Worm (Caenorhabditis elegans) whole organism, L2 larva: ENCODE results near the gene Y46G5A.22.

Source experiments
- C34F6.9 ChIP-seq: fragments of 150-350 bp; optimal IDR thresholded peaks from 2 replicates; lab custom pipeline; 2014; ENCODE audit warnings: missing biosample characterization, missing genetic modification characterization
- F13H6.1 ChIP-seq: sonication (generic microtip); optimal IDR thresholded peaks from 2 replicates; lab custom pipeline; 2016; ENCODE audit warnings: missing genetic modification characterization, missing compliant biosample characterization
- R02D3.7 ChIP-seq: fragments of 150-350 bp; optimal IDR thresholded peaks from 2 replicates; lab custom pipeline; 2014; ENCODE audit warnings: missing biosample characterization, missing genetic modification characterization
- ZK546.5 ChIP-seq: sonication (generic microtip); optimal IDR thresholded peaks from 2 replicates; lab custom pipeline; 2017; ENCODE audit warnings: missing biosample characterization, missing genetic modification characterization
- ama-1 ChIP-seq: fragments of 150-350 bp; optimal IDR thresholded peaks from 2 replicates; lab custom pipeline; 2018; ENCODE audit warnings: inconsistent platforms
- blmp-1 ChIP-seq: sonication (generic microtip); optimal IDR thresholded peaks from 2 replicates; lab custom pipeline; 2017; ENCODE audit warnings: missing genetic modification characterization, mild to moderate bottlenecking, missing compliant biosample characterization, antibody characterized with exemption, moderate library complexity; ENCODE audit not compliant: insufficient read depth
- ceh-16 ChIP-seq: fragments of 150-350 bp; optimal IDR thresholded peaks from 2 replicates; lab custom pipeline; 2014; ENCODE audit warnings: missing biosample characterization, missing genetic modification characterization
- crh-2 ChIP-seq: sonication (generic microtip); optimal IDR thresholded peaks from 2 replicates; lab custom pipeline; 2017; ENCODE audit warnings: missing biosample characterization, missing genetic modification characterization
- egl-27 ChIP-seq: sonication (generic microtip); optimal IDR thresholded peaks from 3 replicates; lab custom pipeline; 2017; ENCODE audit warnings: missing biosample characterization, missing genetic modification reagents, missing genetic modification characterization
- elt-1 ChIP-seq: fragments of 150-350 bp; optimal IDR thresholded peaks from 2 replicates; lab custom pipeline; 2014; ENCODE audit warnings: missing biosample characterization, missing genetic modification characterization
- elt-3 ChIP-seq: sonication (generic microtip); optimal IDR thresholded peaks from 2 replicates; lab custom pipeline; 2017; ENCODE audit warnings: missing biosample characterization, missing genetic modification characterization
- fos-1 ChIP-seq: fragments of 150-350 bp; optimal IDR thresholded peaks from 2 replicates; lab custom pipeline; 2014; ENCODE audit warnings: missing biosample characterization, missing genetic modification characterization
- gmeb-1 ChIP-seq: fragments of 150-350 bp; optimal IDR thresholded peaks from 2 replicates; lab custom pipeline; 2014; ENCODE audit warnings: missing biosample characterization, missing genetic modification characterization
- lin-13 ChIP-seq: fragments of 150-350 bp; optimal IDR thresholded peaks from 2 replicates; lab custom pipeline; 2014; ENCODE audit warnings: missing biosample characterization, missing genetic modification reagents, missing genetic modification characterization
- lin-39 ChIP-seq: fragments of 150-350 bp; optimal IDR thresholded peaks from 2 replicates; lab custom pipeline; 2014; ENCODE audit warnings: missing biosample characterization, missing genetic modification reagents, missing genetic modification characterization
- lsy-2 ChIP-seq, 2 experiments: fragments of 150-350 bp in 1 of 2; sonication (generic microtip) in 1 of 2; optimal IDR thresholded peaks; 2 replicates each; lab custom pipeline; 2014 to 2017; ENCODE audit warnings: missing biosample characterization in 2 of 2, missing genetic modification characterization in 2 of 2
- mab-5 ChIP-seq: fragments of 150-350 bp; optimal IDR thresholded peaks from 2 replicates; lab custom pipeline; 2014; ENCODE audit warnings: missing biosample characterization, missing genetic modification characterization
- mdl-1 ChIP-seq, 2 experiments: fragments of 150-350 bp in 1 of 2; sonication (generic microtip) in 1 of 2; optimal IDR thresholded peaks; 2 replicates each; lab custom pipeline; 2017; ENCODE audit warnings: missing biosample characterization in 2 of 2, missing genetic modification characterization in 2 of 2
- nhr-10 ChIP-seq: sonication (generic microtip); optimal IDR thresholded peaks from 2 replicates; lab custom pipeline; 2017; ENCODE audit warnings: missing biosample characterization, missing genetic modification characterization
- nhr-11 ChIP-seq: fragments of 150-350 bp; optimal IDR thresholded peaks from 2 replicates; lab custom pipeline; 2014; ENCODE audit warnings: missing biosample characterization, missing genetic modification characterization
- nhr-12 ChIP-seq: fragments of 150-350 bp; optimal IDR thresholded peaks from 2 replicates; lab custom pipeline; 2014; ENCODE audit warnings: missing biosample characterization, missing genetic modification characterization
- nhr-129 ChIP-seq: fragments of 150-350 bp; optimal IDR thresholded peaks from 2 replicates; lab custom pipeline; 2014; ENCODE audit warnings: missing biosample characterization, missing genetic modification characterization
- nhr-21 ChIP-seq: fragments of 150-350 bp; optimal IDR thresholded peaks from 2 replicates; lab custom pipeline; 2014; ENCODE audit warnings: missing biosample characterization, missing genetic modification characterization
- nhr-23 ChIP-seq: fragments of 150-350 bp; optimal IDR thresholded peaks from 2 replicates; lab custom pipeline; 2014; ENCODE audit warnings: missing biosample characterization, missing genetic modification reagents, missing genetic modification characterization
- nhr-237 ChIP-seq: fragments of 150-350 bp; optimal IDR thresholded peaks from 2 replicates; lab custom pipeline; 2014; ENCODE audit warnings: missing biosample characterization, missing genetic modification characterization
- nhr-25 ChIP-seq: fragments of 150-350 bp; sonication (generic microtip); optimal IDR thresholded peaks from 3 replicates; lab custom pipeline; 2014; ENCODE audit warnings: missing biosample characterization, missing genetic modification characterization
- nhr-6 ChIP-seq: fragments of 150-350 bp; optimal IDR thresholded peaks from 2 replicates; lab custom pipeline; 2014; ENCODE audit warnings: missing biosample characterization, missing genetic modification characterization
- peb-1 ChIP-seq: fragments of 150-350 bp; optimal IDR thresholded peaks from 2 replicates; lab custom pipeline; 2014; ENCODE audit warnings: missing biosample characterization, missing genetic modification characterization
- sem-4 ChIP-seq: fragments of 150-350 bp; optimal IDR thresholded peaks from 2 replicates; lab custom pipeline; 2014; ENCODE audit warnings: missing biosample characterization, missing genetic modification reagents, missing genetic modification characterization
- skn-1 ChIP-seq: sonication (generic microtip); optimal IDR thresholded peaks from 2 replicates; lab custom pipeline; 2017; ENCODE audit warnings: missing biosample characterization, missing genetic modification characterization
- sma-3 ChIP-seq: sonication (generic microtip); optimal IDR thresholded peaks from 2 replicates; lab custom pipeline; 2016; ENCODE audit warnings: missing genetic modification reagents, missing genetic modification characterization, missing compliant biosample characterization
- sma-9 ChIP-seq, 2 experiments: fragments of 150-350 bp in 1 of 2; sonication (generic microtip) in 1 of 2; optimal IDR thresholded peaks; 2 replicates each; lab custom pipeline; 2014 to 2016; ENCODE audit warnings: missing genetic modification characterization in 2 of 2, mild to moderate bottlenecking in 1 of 2, missing biosample characterization in 1 of 2, missing compliant biosample characterization in 1 of 2, missing genetic modification reagents in 1 of 2, moderate library complexity in 1 of 2
- snpc-4 ChIP-seq: fragments of 150-350 bp; optimal IDR thresholded peaks from 2 replicates; lab custom pipeline; 2014; ENCODE audit warnings: missing biosample characterization, missing genetic modification characterization
- unc-39 ChIP-seq: fragments of 150-350 bp; optimal IDR thresholded peaks from 2 replicates; lab custom pipeline; 2014; ENCODE audit warnings: missing biosample characterization, missing genetic modification characterization
- unc-55 ChIP-seq: fragments of 150-350 bp; sonication (generic microtip); optimal IDR thresholded peaks from 3 replicates; lab custom pipeline; 2014; ENCODE audit warnings: missing biosample characterization, missing genetic modification reagents, missing genetic modification characterization
- unc-62 ChIP-seq: fragments of 150-350 bp; optimal IDR thresholded peaks from 2 replicates; lab custom pipeline; 2014; ENCODE audit warnings: missing biosample characterization, missing genetic modification reagents, missing genetic modification characterization
- zag-1 ChIP-seq: fragments of 150-350 bp; optimal IDR thresholded peaks from 2 replicates; lab custom pipeline; 2014; ENCODE audit warnings: missing biosample characterization, missing genetic modification characterization
- ztf-1 ChIP-seq: fragments of 200-800 bp; sonication (Bioruptor generic); conservative IDR thresholded peaks from 2 replicates; pipeline ENCODE4 v1.3.6; 2022; ENCODE audit warnings: missing genetic modification characterization, missing compliant biosample characterization
- ztf-11 ChIP-seq: sonication (generic microtip); optimal IDR thresholded peaks from 2 replicates; lab custom pipeline; 2017; ENCODE audit warnings: missing biosample characterization, missing genetic modification characterization

The Y46G5A.22 gene

ce11 chrII:12768167-12768712 lies 50.1 kb downstream of the Y46G5A.22 start, which contains the start of the genes vps-2 and tiar-2:
vps-2 (minus strand) TSS chrII:12768217.
tiar-2 (plus strand) TSS chrII:12768686.
- TF ChIP-seq elt-1 (tag; lab: Kevin White, UChicago) (no peak), nhr-23 (tag; lab: Kevin White, UChicago) (no peak), nhr-6 (tag; lab: Kevin White, UChicago) (peak; percentile 2), gmeb-1 (tag; lab: Kevin White, UChicago) (peak; percentile 74), unc-55 (GFP tag; lab: Kevin White, UChicago) (peak; percentile 79), snpc-4 (peak; percentile 22), fos-1 (peak; percentile 100), mab-5 (tag; lab: Kevin White, UChicago) (peak; percentile 36), elt-3 (tag; lab: Kevin White, UChicago) (no peak), F13H6.1 (peak; percentile 18), lsy-2 (tag; optimal IDR thresholded peaks at IDR 0.05; lab: Kevin White, UChicago) (peak in 1 of 2 experiments; percentile 87), nhr-12 (tag; lab: Kevin White, UChicago) (no peak), sem-4 (peak; percentile 20), blmp-1 (tag; lab: Kevin White, UChicago) (no peak), R02D3.7 (tag; lab: Kevin White, UChicago) (no peak), sma-3 (GFP tag; lab: Kevin White, UChicago) (peak; percentile 53), zag-1 (no peak), mdl-1 (tag; optimal IDR thresholded peaks at IDR 0.05; lab: Kevin White, UChicago) (no peak), lin-39 (tag; lab: Kevin White, UChicago) (no peak), unc-62 (GFP tag; lab: Kevin White, UChicago) (no peak), peb-1 (tag; lab: Kevin White, UChicago) (no peak), nhr-25 (tag; lab: Kevin White, UChicago) (peak; percentile 55), ztf-11 (tag; lab: Kevin White, UChicago) (no peak), crh-2 (tag; lab: Kevin White, UChicago) (peak; percentile 63), egl-27 (tag; lab: Kevin White, UChicago) (no peak), nhr-21 (tag; lab: Kevin White, UChicago) (peak; percentile 34), skn-1 (tag; lab: Kevin White, UChicago) (peak; percentile 70), sma-9 (GFP tag; optimal IDR thresholded peaks at IDR 0.05; lab: Kevin White, UChicago) (no peak), sma-9 (tag; optimal IDR thresholded peaks at IDR 0.05; lab: Kevin White, UChicago) (no peak), ztf-1 (GFP tag; lab: Robert Waterston, UW) (no peak), lin-13 (peak; percentile 69), unc-39 (tag; lab: Kevin White, UChicago) (no peak), nhr-129 (peak; percentile 20), C34F6.9 (peak; percentile 94), nhr-11 (tag; lab: Kevin White, UChicago) (no peak), ZK546.5 (tag; lab: Kevin White, UChicago) (no peak)
- TF ChIP-seq, all 48 proteins: peak for 17

ce11 chrII:12767258-12767824 lies 51.0 kb downstream of the Y46G5A.22 start:
- TF ChIP-seq zag-1 (no peak), fos-1 (no peak), ama-1 (lab: Kevin White, UChicago) (no peak), elt-3 (tag; lab: Kevin White, UChicago) (no peak), ceh-16 (tag; lab: Kevin White, UChicago) (no peak), lsy-2 (tag; optimal IDR thresholded peaks at IDR 0.05; lab: Kevin White, UChicago) (no peak), nhr-12 (tag; lab: Kevin White, UChicago) (no peak), elt-1 (tag; lab: Kevin White, UChicago) (no peak), nhr-23 (tag; lab: Kevin White, UChicago) (no peak), nhr-11 (tag; lab: Kevin White, UChicago) (no peak), nhr-237 (tag; lab: Kevin White, UChicago) (no peak), unc-39 (tag; lab: Kevin White, UChicago) (no peak), lin-13 (no peak), ZK546.5 (tag; lab: Kevin White, UChicago) (no peak), nhr-129 (no peak), snpc-4 (no peak), gmeb-1 (tag; lab: Kevin White, UChicago) (no peak), nhr-21 (tag; lab: Kevin White, UChicago) (no peak), nhr-10 (no peak), sma-3 (GFP tag; lab: Kevin White, UChicago) (no peak)
- TF ChIP-seq, all 48 proteins: peak for 0
